Worm (Caenorhabditis elegans) whole organism, young adult: Measurements from ENCODE around the gene C05E7.3.

Experiments used
- B0336.3 ChIP-seq: fragments of 200-800 bp; sonication (Bioruptor generic); IDR thresholded peaks from 2 replicates; pipeline ENCODE4 v1.3.6; 2022; ENCODE audit warnings: missing genetic modification characterization, missing compliant biosample characterization
- D2030.7 ChIP-seq: fragments of 200-800 bp; sonication (Bioruptor generic); IDR thresholded peaks from 2 replicates; pipeline ENCODE4 v1.3.6; 2022; ENCODE audit warnings: missing genetic modification reagents, missing genetic modification characterization, missing compliant biosample characterization
- F49E8.2 ChIP-seq: sonication (generic microtip); optimal IDR thresholded peaks from 3 replicates; lab custom pipeline; 2017; ENCODE audit warnings: missing genetic modification characterization, mild to moderate bottlenecking, missing compliant biosample characterization, antibody characterized with exemption, moderate library complexity; ENCODE audit not compliant: insufficient read depth
- Y79H2A.3 ChIP-seq: fragments of 200-800 bp; sonication (Bioruptor generic); conservative IDR thresholded peaks from 2 replicates; pipeline ENCODE4 v1.3.6; 2022; ENCODE audit warnings: missing genetic modification reagents, missing genetic modification characterization, missing compliant biosample characterization
- attf-3 ChIP-seq: fragments of 200-800 bp; sonication (Bioruptor generic); conservative IDR thresholded peaks from 2 replicates; pipeline ENCODE4 v1.3.6; 2022; ENCODE audit warnings: missing genetic modification reagents, missing genetic modification characterization, missing compliant biosample characterization
- attf-6 ChIP-seq: fragments of 200-800 bp; sonication (Bioruptor generic); IDR thresholded peaks from 2 replicates; pipeline ENCODE4 v1.3.6; 2022; ENCODE audit warnings: missing genetic modification reagents, missing genetic modification characterization, missing compliant biosample characterization
- ccch-3 ChIP-seq: fragments of 200-800 bp; sonication (Bioruptor generic); optimal IDR thresholded peaks from 2 replicates; lab custom pipeline; 2018; ENCODE audit warnings: mild to moderate bottlenecking, missing genetic modification characterization, missing compliant biosample characterization
- cebp-1 ChIP-seq, 2 experiments: fragments of 200-800 bp in 1 of 2; sonication (Bioruptor generic) in 1 of 2; sonication (generic microtip) in 1 of 2; IDR thresholded peaks in 1 of 2; optimal IDR thresholded peaks in 1 of 2; 2 replicates each; pipeline versions ENCODE4 v1.3.6 to Lab custom; 2017 to 2022; ENCODE audit warnings: missing compliant biosample characterization in 2 of 2, missing genetic modification characterization in 2 of 2, mild to moderate bottlenecking in 1 of 2, missing genetic modification reagents in 1 of 2, moderate library complexity in 1 of 2
- cebp-2 ChIP-seq: fragments of 200-800 bp; sonication (Bioruptor generic); IDR thresholded peaks from 2 replicates; pipeline ENCODE4 v1.3.6; 2022; ENCODE audit warnings: missing genetic modification characterization, missing compliant biosample characterization
- chd-7 ChIP-seq: sonication (generic microtip); optimal IDR thresholded peaks from 2 replicates; lab custom pipeline; 2016; ENCODE audit warnings: mild to moderate bottlenecking, missing genetic modification characterization, moderate library complexity, missing compliant biosample characterization
- dox-1 ChIP-seq: fragments of 200-800 bp; sonication (Bioruptor generic); IDR thresholded peaks from 2 replicates; pipeline ENCODE4 v1.3.6; 2022; ENCODE audit warnings: missing genetic modification reagents, missing genetic modification characterization, missing compliant biosample characterization
- egl-44 ChIP-seq: fragments of 200-800 bp; sonication (Bioruptor generic); IDR thresholded peaks from 2 replicates; pipeline ENCODE4 v1.3.6; 2022; ENCODE audit warnings: missing genetic modification reagents, missing genetic modification characterization, missing compliant biosample characterization
- egrh-3 ChIP-seq: fragments of 200-800 bp; sonication (Bioruptor generic); IDR thresholded peaks from 2 replicates; pipeline ENCODE4 v1.3.6; 2022; ENCODE audit warnings: missing genetic modification reagents, missing genetic modification characterization, missing compliant biosample characterization
- ets-4 ChIP-seq: fragments of 200-800 bp; sonication (Bioruptor generic); optimal IDR thresholded peaks from 2 replicates; lab custom pipeline; 2018; ENCODE audit warnings: mild to moderate bottlenecking, missing genetic modification characterization, missing compliant biosample characterization
- him-1 ChIP-seq: sonication (generic microtip); optimal IDR thresholded peaks from 2 replicates; lab custom pipeline; 2016; ENCODE audit warnings: missing genotype, missing genetic modification reagents, missing genetic modification characterization, missing compliant biosample characterization
- hlh-12 ChIP-seq: sonication (generic microtip); optimal IDR thresholded peaks from 2 replicates; lab custom pipeline; 2016; ENCODE audit warnings: missing genetic modification characterization, missing compliant biosample characterization
- hmg-20 ChIP-seq: fragments of 200-800 bp; sonication (Bioruptor generic); IDR thresholded peaks from 2 replicates; pipeline ENCODE4 v1.3.6; 2022; ENCODE audit warnings: missing genetic modification reagents, missing genetic modification characterization, missing compliant biosample characterization
- hsf-1 ChIP-seq: fragments of 200-800 bp; sonication (Bioruptor generic); IDR thresholded peaks from 2 replicates; pipeline ENCODE4 v1.3.6; 2022; ENCODE audit warnings: missing genetic modification reagents, missing genetic modification characterization, missing compliant biosample characterization
- let-607 ChIP-seq, 2 experiments: fragments of 200-800 bp in 1 of 2; sonication (Bioruptor generic) in 1 of 2; sonication (generic microtip) in 1 of 2; optimal IDR thresholded peaks; 2 replicates each; lab custom pipeline; 2016 to 2018; ENCODE audit warnings: mild to moderate bottlenecking in 2 of 2, missing compliant biosample characterization in 2 of 2, missing genetic modification characterization in 2 of 2, moderate library complexity in 2 of 2, missing genotype in 1 of 2
- lin-35 ChIP-seq, 3 experiments: fragments of 150-350 bp in 2 of 3; sonication (generic microtip) in 1 of 3; optimal IDR thresholded peaks; 2 replicates each; lab custom pipeline; 2014 to 2018; ENCODE audit warnings: missing biosample characterization in 3 of 3, missing genetic modification characterization in 3 of 3, missing genetic modification reagents in 3 of 3
- lin-40 ChIP-seq: sonication (generic microtip); optimal IDR thresholded peaks from 2 replicates; lab custom pipeline; 2016; ENCODE audit warnings: missing genetic modification characterization, mild to moderate bottlenecking, missing compliant biosample characterization, missing genotype, missing genetic modification reagents
- madf-8 ChIP-seq: fragments of 200-800 bp; sonication (Bioruptor generic); conservative IDR thresholded peaks from 2 replicates; pipeline ENCODE4 v1.3.6; 2022; ENCODE audit warnings: missing genetic modification reagents, missing genetic modification characterization, missing compliant biosample characterization
- nfya-2 ChIP-seq: fragments of 200-800 bp; sonication (Bioruptor generic); IDR thresholded peaks from 2 replicates; pipeline ENCODE4 v1.3.6; 2022; ENCODE audit warnings: missing genetic modification reagents, missing genetic modification characterization, missing compliant biosample characterization
- nfyb-1 ChIP-seq: fragments of 200-800 bp; sonication (Bioruptor generic); IDR thresholded peaks from 2 replicates; pipeline ENCODE4 v1.3.6; 2022; ENCODE audit warnings: missing genetic modification reagents, missing genetic modification characterization, missing compliant biosample characterization
- nhr-80 ChIP-seq: sonication (generic microtip); optimal IDR thresholded peaks from 2 replicates; lab custom pipeline; 2016; ENCODE audit warnings: missing genetic modification characterization, missing compliant biosample characterization
- rec-8 ChIP-seq, 2 experiments: sonication (generic microtip); optimal IDR thresholded peaks; 2 replicates each; lab custom pipeline; 2016; ENCODE audit warnings: mild to moderate bottlenecking in 2 of 2, missing genetic modification characterization in 2 of 2, missing genetic modification reagents in 2 of 2, missing genotype in 2 of 2, missing biosample characterization in 1 of 2, missing compliant biosample characterization in 1 of 2, moderate library complexity in 1 of 2
- somi-1 ChIP-seq: fragments of 200-800 bp; sonication (Bioruptor generic); optimal IDR thresholded peaks from 2 replicates; lab custom pipeline; 2018; ENCODE audit warnings: mild to moderate bottlenecking, missing genetic modification characterization, missing compliant biosample characterization
- sptf-2 ChIP-seq: fragments of 200-800 bp; sonication (Bioruptor generic); optimal IDR thresholded peaks from 2 replicates; lab custom pipeline; 2018; ENCODE audit warnings: mild to moderate bottlenecking, missing genetic modification characterization, missing compliant biosample characterization
- unc-130 ChIP-seq: sonication (generic microtip); optimal IDR thresholded peaks from 2 replicates; lab custom pipeline; 2016; ENCODE audit warnings: missing genetic modification reagents, missing genetic modification characterization, missing compliant biosample characterization
- zfh-2 ChIP-seq: fragments of 200-800 bp; sonication (Bioruptor generic); conservative IDR thresholded peaks from 2 replicates; pipeline ENCODE4 v1.3.6; 2022; ENCODE audit warnings: missing genetic modification reagents, missing genetic modification characterization, missing compliant biosample characterization
- ztf-22 ChIP-seq: fragments of 200-800 bp; sonication (Bioruptor generic); optimal IDR thresholded peaks from 2 replicates; lab custom pipeline; 2018; ENCODE audit warnings: mild to moderate bottlenecking, missing genetic modification characterization, moderate library complexity, missing compliant biosample characterization

Gene C05E7.3

ce11 chrX:12990529-12991520 lies 44.4 kb upstream of the C05E7.3 start, which contains the start of the genes F11C1.1 and vwa-8 (continued):
- TF ChIP-seq cebp-1 (GFP tag; IDR thresholded peaks at IDR 0.05; lab: Robert Waterston, UW) = no peak
- TF ChIP-seq cebp-1 (tag; optimal IDR thresholded peaks at IDR 0.05; lab: Kevin White, UChicago) = peak; percentile 50
- no peak for TF ChIP-seq ccch-3 (GFP tag; lab: Kevin White, UChicago)
- TF ChIP-seq ets-4 (GFP tag; lab: Kevin White, UChicago) = no peak

DNA sequence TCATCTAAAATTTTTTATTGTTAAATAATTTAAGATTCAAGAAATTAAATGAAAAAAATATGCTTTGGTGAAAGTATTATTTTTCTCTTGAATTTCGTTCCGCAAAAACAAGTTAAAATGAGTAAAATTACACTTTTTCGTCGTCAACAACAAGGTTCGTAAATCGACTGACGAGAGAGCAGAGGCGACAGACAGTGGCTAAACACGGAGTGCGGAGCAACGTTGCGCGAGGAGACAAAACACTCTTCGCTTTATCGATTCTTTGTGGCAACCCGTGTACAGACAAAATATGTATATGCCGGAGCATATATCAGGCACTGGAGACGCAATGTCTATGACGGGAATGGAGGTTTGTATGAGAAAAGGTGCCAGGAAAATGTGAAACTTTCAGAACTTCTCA lies 42.8 kb upstream of the C05E7.3 start, which contains the start of gene F11C1.7:
Gene F11C1.7, plus strand, starts transcription at position 140 of the 400 bp plus-strand sequence.
- TF ChIP-seq hsf-1 (GFP tag; lab: Robert Waterston, UW) (no peak), chd-7 (tag; lab: Kevin White, UChicago) (no peak), D2030.7 (GFP tag; lab: Robert Waterston, UW) (no peak), Y79H2A.3 (GFP tag; lab: Robert Waterston, UW) (no peak), attf-3 (peak; percentile 86), dox-1 (GFP tag; lab: Robert Waterston, UW) (0 out of 2 replicates have a peak, but pooled peaks have one; percentile 32), hmg-20 (GFP tag; lab: Robert Waterston, UW) (no peak), nhr-80 (tag; lab: Kevin White, UChicago) (peak; percentile 31), lin-40 (no peak), nfyb-1 (GFP tag; lab: Robert Waterston, UW) (no peak)

DNA sequence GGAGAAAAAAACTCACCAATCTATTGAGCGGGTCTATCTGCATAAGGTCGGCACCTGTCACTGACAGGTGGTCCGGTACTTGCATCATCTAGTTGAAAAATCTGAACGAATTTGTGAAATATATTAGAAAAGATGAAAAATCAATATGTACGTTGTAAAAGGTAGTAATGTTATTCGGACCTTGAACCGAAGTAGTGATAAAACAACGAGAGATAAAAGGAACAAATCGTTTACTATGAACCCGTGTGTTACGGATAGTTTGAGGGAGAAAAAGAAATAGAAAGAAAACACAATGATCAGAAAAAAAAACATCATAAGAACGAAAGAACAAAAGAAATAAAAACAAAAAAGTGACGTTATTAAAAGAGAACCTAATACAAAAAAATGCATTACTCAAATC lies 40.7 kb upstream of the C05E7.3 start, which contains the start of gene mff-1:
Gene mff-1, minus strand, starts transcription at position 101 of the 400 bp plus-strand sequence.
- no peak for TF ChIP-seq rec-8 (tag; optimal IDR thresholded peaks at IDR 0.05; lab: Kevin White, UChicago)
- TF ChIP-seq B0336.3 = no peak
- TF ChIP-seq sptf-2 (GFP tag; lab: Kevin White, UChicago) = no peak
- TF ChIP-seq F49E8.2 = no peak
- no peak for TF ChIP-seq cebp-2 (GFP tag; lab: Robert Waterston, UW)
- no peak for TF ChIP-seq somi-1 (GFP tag; lab: Kevin White, UChicago)
- no peak for TF ChIP-seq nfya-2
- TF ChIP-seq attf-3 = no peak
- TF ChIP-seq lin-35 (GFP tag; optimal IDR thresholded peaks at IDR 0.05; lab: Kevin White, UChicago) = no peak
- no peak for TF ChIP-seq egl-44
- no peak for TF ChIP-seq let-607 (tag; optimal IDR thresholded peaks at IDR 0.05; lab: Kevin White, UChicago)
- TF ChIP-seq egrh-3 (GFP tag; lab: Robert Waterston, UW) = no peak
- no peak for TF ChIP-seq ztf-22 (GFP tag; lab: Kevin White, UChicago)
- TF ChIP-seq attf-6 (GFP tag; lab: Robert Waterston, UW) = no peak
- TF ChIP-seq chd-7 (tag; lab: Kevin White, UChicago) = no peak
- no peak for TF ChIP-seq unc-130 (GFP tag; lab: Kevin White, UChicago)
- TF ChIP-seq hlh-12 (tag; lab: Kevin White, UChicago) = no peak
- TF ChIP-seq him-1 (tag; lab: Kevin White, UChicago) = no peak
- no peak for TF ChIP-seq zfh-2 (GFP tag; lab: Robert Waterston, UW)
- no peak for TF ChIP-seq madf-8 (GFP tag; lab: Robert Waterston, UW)
